Fruit fly (Drosophila melanogaster): ENCODE measurements around the gene Grp170.

dm6 chrX:2306760-2307159 lies 31.9 kb upstream of the Grp170 start:
- TF ChIP-seq Mio (GFP tag; optimal IDR thresholded peaks at IDR 0.05) (no peak), Dfd (GFP tag; optimal IDR thresholded peaks at IDR 0.05) (no peak), rgr (GFP tag; optimal IDR thresholded peaks at IDR 0.05) (no peak), Myc (optimal IDR thresholded peaks at IDR 0.05) (no peak)

Data from whole organism, wandering third instar larva.